Fruit fly (Drosophila melanogaster) Kc167 (cell line): ENCODE measurements around the gene CG9733.

Experiments
- Myc ChIP-seq: fragments of >200 bp; optimal IDR thresholded peaks from 2 replicates; lab custom pipeline; 2017; ENCODE audit warnings: missing external identifiers
- Sin3A ChIP-seq: fragments of >200 bp; optimal IDR thresholded peaks from 2 replicates; lab custom pipeline; 2018; ENCODE audit warnings: missing external identifiers
- h ChIP-seq: fragments of >200 bp; optimal IDR thresholded peaks from 3 replicates; lab custom pipeline; 2018; ENCODE audit warnings: missing external identifiers
- insv ChIP-seq: fragments of >200 bp; optimal IDR thresholded peaks from 3 replicates; lab custom pipeline; 2018; ENCODE audit warnings: missing external identifiers
- psq ChIP-seq: fragments of >200 bp; optimal IDR thresholded peaks from 2 replicates; lab custom pipeline; 2017; ENCODE audit warnings: missing external identifiers
- ttk ChIP-seq: sonication (Bioruptor generic); optimal IDR thresholded peaks from 2 replicates; lab custom pipeline; 2017; ENCODE audit warnings: missing external identifiers

Gene CG9733

dm6 chr3R:30246603-30247002 is at the start of gene CG9733:
TSS of gene CG9733 (minus strand) at chr3R:30246703.
- TF ChIP-seq ttk (lab: Kevin White, UChicago), result no peak
- TF ChIP-seq Sin3A, result no peak
- TF ChIP-seq insv (lab: Kevin White, UChicago), result no peak
- no peak for TF ChIP-seq h
- TF ChIP-seq Myc (lab: Kevin White, UChicago), result no peak
- TF ChIP-seq psq (lab: Kevin White, UChicago), result no peak

DNA sequence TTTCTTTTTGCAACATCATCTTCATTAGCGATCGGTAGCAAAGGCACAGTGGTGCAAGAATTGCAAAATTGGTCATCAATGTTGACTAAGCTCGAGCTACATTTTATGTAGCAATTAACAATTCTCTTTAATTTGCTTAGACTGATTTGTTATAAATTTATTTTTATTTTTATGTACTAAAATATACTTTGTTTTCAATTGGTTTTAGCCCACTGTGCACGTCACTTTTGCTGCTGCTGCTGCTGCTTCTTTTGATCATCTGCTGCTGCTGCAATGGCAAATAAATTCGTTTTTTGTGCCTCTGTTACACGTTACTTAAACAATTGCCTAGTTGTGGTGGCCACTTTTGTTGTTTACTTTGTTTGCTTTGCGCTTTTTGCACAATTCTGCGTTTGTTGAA is 49.5 kb upstream of the CG9733 start:
- no peak for TF ChIP-seq insv (lab: Kevin White, UChicago)
- no peak for TF ChIP-seq Myc (lab: Kevin White, UChicago)
- TF ChIP-seq Sin3A, result no peak
- TF ChIP-seq psq (lab: Kevin White, UChicago), result no peak
- TF ChIP-seq ttk (lab: Kevin White, UChicago), result no peak
- TF ChIP-seq h, result no peak

DNA sequence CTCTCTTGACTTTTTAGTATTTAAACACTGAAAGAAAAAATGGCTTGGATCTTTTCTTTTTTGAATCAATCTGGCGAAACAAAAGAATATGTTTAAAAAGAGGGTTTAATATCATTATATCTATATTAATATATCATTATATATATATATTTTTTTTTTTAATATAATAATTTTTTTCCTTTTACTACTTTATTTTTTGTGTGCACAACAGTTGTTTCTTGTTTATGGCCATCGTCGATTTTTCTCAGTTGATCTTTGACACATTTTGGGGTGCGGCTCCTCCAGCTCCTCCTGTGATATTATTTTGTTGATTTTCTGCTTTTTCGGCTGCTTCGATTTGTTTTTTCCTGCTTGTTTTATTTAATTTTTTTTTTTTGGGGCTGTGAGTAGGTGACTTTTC is 48.5 kb upstream of the CG9733 start:
- TF ChIP-seq psq (lab: Kevin White, UChicago) (no peak), insv (lab: Kevin White, UChicago) (no peak), h (no peak), ttk (lab: Kevin White, UChicago) (no peak), Myc (lab: Kevin White, UChicago) (no peak), Sin3A (no peak)

- no peak for TF ChIP-seq Myc (lab: Kevin White, UChicago)
- no peak for TF ChIP-seq psq (lab: Kevin White, UChicago)
- TF ChIP-seq Sin3A, result no peak
- TF ChIP-seq h, result no peak
- TF ChIP-seq ttk (lab: Kevin White, UChicago), result no peak
- no peak for TF ChIP-seq insv (lab: Kevin White, UChicago)
Measured at dm6 chr3R:30294603-30295002, 48.1 kb upstream of the CG9733 start.

DNA sequence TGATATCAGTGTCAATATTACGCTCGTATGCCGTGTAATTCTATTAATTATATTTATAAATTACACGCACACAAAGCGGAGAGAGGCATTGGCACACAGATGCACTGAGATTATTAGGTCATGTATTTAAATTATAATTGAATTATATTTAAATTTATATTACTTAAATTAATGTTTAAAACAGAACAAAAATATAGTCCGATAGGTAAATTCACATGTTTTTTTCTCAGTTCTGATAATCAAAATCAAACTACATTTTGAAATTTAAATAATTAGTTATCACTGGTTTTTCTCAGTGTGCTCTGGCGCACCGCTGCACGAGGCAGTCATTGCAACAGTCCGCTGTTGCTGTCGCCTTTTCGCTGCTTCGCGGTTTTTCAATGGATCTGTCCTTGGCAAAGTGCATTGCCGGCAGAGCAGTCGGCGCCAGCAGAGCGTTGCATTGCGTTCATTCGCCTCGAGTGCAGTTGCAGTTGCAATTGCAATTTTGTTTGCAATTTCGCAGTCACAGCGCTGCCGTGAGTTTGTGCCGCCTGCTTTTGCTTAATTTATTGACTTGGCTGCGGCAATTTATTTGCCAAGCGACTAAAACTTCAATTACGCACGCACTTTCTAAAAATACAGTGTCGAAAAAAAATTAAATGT is 47.1 kb upstream of the CG9733 start:
- TF ChIP-seq Myc (lab: Kevin White, UChicago), result no peak
- TF ChIP-seq insv (lab: Kevin White, UChicago), result no peak
- TF ChIP-seq h, result no peak
- no peak for TF ChIP-seq ttk (lab: Kevin White, UChicago)
- TF ChIP-seq psq (lab: Kevin White, UChicago), result no peak
- no peak for TF ChIP-seq Sin3A

DNA sequence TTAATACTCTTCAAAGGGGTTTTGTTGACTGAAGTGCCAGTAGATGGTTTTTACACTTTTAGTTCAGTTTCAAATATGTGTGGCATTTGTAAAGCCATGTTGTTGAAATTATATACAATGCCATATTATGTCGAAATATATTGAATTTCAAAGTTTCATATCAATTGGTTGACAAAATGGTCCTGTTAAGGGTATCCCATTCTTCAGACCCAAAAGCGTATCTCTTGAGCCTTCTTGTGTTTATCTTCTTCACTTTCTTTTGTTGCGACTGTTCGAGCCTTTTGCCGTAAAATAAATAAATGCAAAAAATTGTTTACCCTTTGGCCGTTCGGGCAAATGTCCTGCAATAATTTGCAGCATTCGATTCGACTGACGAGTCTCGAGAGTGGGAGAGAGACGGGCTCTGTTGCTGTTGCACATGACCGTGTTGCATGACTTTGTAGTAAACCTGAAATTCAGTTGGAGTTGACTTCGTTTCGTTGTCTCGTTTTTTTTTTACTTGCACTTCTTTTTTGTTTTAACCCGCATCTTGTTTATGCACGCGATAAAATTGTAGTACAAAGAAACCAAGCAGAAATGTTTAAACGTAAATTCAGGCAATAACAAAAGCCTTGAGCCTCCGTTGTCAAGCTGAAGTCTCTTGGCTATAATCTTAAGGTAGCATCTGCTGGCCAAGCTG is 42.7 kb upstream of the CG9733 start:
- TF ChIP-seq Myc (lab: Kevin White, UChicago) (no peak), h (no peak), insv (lab: Kevin White, UChicago) (no peak), psq (lab: Kevin White, UChicago) (no peak), ttk (lab: Kevin White, UChicago) (no peak), Sin3A (no peak)

DNA sequence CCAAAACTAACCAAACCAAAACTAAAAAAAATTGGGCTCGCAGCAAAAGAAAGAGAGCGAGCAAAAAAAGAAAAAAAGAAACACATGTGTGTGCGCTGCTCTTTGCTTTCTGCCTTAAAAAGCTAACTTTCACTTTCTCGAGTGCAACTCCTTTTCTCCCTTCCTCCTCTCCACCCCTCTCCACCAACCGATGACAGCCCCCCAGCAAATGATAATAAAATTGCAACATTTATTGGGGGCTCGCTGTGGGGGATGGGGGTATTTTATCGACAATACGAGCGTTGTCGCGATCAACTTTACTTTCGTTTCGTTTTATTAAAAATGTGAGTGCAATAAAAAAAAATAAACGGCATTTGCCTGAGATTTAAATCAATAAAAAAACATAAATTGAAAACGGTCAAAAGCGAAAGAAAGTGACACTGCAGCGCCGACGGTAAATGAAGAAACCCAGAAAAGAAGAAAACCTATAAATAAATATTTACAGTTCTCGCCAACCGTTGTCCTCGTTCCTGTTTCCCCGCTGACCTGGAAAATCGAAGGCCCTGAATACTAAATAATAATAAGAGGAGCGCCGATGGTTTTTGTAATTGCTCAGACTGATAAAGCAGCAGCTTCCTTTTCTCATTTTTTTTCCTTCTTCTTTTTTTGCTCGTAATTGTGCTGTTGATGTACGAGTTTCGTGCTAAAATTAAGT is 42.0 kb upstream of the CG9733 start:
- TF ChIP-seq Myc (lab: Kevin White, UChicago), result no peak

DNA sequence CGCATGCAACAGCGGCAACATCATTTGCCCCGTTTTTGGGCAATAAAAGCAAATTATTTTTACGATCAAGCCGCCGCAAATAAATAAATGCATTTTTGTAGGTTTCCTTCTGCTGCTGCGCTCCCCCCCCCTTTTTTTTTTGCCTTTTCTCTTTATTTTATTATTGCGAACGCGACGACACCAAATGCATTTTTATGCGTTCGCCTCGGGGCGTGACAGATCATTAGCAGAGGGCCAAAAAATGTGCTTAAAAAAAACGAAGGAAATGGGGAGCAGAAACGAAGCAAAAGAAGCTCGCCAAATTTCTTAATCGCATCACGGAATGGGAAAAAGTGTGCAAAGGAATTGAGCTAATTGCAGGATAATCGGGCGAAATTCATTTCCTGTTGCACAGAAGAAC is 40.9 kb upstream of the CG9733 start:
- no peak for TF ChIP-seq h
- TF ChIP-seq Sin3A, result no peak
- no peak for TF ChIP-seq psq (lab: Kevin White, UChicago)
- no peak for TF ChIP-seq ttk (lab: Kevin White, UChicago)
- no peak for TF ChIP-seq insv (lab: Kevin White, UChicago)
- TF ChIP-seq Myc (lab: Kevin White, UChicago), result no peak

DNA sequence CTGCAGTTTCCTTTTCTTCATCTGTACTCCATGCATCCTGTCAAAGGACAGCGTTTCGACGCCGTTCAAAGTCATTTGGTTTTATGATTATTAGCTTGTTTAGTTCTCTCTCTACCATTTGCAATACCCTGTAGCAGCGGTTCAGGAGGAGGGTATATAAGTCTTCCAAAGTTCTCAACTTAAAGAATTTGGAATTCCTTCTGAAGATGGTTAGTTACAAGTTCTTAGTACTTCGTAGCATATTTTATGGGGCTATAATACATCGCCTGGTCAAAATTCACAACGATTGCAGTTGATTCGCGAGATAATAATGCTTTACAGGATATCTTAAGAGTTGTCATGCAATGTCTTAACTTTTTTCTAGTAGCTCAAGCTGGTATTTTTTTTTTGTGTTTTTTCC is 39.8 kb upstream of the CG9733 start:
- TF ChIP-seq h (no peak), psq (lab: Kevin White, UChicago) (no peak), ttk (lab: Kevin White, UChicago) (no peak), Sin3A (no peak), Myc (lab: Kevin White, UChicago) (no peak), insv (lab: Kevin White, UChicago) (no peak)

DNA sequence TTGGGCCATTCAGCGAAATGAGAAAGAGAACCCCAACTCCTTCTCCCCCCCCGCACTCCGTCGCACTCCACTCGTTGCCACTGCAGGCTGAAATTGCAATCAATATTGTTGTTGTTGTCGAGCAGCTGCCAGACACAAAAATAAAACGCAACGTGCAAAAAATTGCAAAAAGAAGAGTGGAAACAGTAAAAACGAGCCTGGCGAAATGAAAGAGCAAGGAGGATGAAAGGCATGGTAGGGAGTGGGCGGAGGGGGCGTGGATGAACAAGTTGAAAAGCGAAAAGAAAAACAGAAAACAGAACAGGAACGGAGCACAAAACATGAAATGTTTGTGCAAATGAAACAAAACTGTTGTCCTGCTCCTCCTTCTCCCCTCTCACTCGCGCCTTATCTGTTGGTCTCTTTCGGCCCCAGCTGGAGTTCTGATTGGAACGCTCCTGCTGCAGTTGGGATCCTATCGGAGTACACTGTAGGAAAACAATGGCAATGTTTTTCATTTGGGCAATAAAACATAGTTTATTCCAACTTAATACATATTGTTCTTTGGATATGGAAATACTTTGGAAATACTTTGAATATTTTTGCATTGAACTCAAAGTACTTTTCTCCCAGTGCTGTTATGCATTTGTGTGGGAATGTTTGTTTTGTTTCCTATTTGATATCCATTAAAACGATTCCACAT is 38.6 kb upstream of the CG9733 start:
- TF ChIP-seq psq (lab: Kevin White, UChicago), result no peak
- no peak for TF ChIP-seq Sin3A
- no peak for TF ChIP-seq Myc (lab: Kevin White, UChicago)
- TF ChIP-seq h, result no peak
- TF ChIP-seq ttk (lab: Kevin White, UChicago), result no peak
- no peak for TF ChIP-seq insv (lab: Kevin White, UChicago)

dm6 chr3R:30284573-30284972 is 38.1 kb upstream of the CG9733 start:
- TF ChIP-seq insv (lab: Kevin White, UChicago), result no peak
- no peak for TF ChIP-seq h
- TF ChIP-seq Myc (lab: Kevin White, UChicago), result no peak
- no peak for TF ChIP-seq psq (lab: Kevin White, UChicago)
- no peak for TF ChIP-seq Sin3A
- TF ChIP-seq ttk (lab: Kevin White, UChicago), result no peak

dm6 chr3R:30283940-30284339 is 37.4 kb upstream of the CG9733 start:
- TF ChIP-seq Myc (lab: Kevin White, UChicago) (no peak), ttk (lab: Kevin White, UChicago) (no peak), insv (lab: Kevin White, UChicago) (no peak), psq (lab: Kevin White, UChicago) (no peak), h (no peak), Sin3A (no peak)
